Fruit fly (Drosophila melanogaster): ENCODE data around the gene Dysb.

Gene Dysb

DNA sequence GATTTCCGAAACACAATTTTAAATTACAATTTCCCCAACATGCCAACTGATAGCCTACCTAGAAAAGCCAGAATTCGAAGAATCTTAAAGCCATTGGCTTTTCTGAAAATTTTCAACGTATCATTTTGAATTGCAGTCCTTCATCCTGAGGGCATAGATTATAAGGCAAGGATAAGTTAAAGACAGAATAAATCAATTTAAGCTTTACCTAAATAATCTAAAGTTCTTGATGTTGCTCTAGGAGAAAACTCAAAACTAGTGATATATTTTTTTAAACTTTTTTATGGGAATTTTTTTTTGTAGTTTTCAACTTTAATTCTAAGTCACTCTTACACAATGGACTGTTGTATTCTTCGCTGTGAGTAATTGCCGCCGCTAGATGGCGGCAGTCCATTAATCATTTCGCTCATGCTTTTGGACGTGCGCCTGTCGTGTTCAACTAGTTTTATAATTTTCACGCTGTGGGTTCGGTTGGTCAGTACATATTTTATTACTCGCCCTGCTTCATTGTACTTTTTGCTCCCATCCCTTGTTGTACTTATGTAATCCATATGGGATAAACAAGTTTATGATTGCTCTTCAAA, 46.6 kb downstream of the Dysb start, which contains the start of gene COX6AL2:
TSS of gene COX6AL2 (minus strand) at position 51 of the 584 bp plus-strand sequence.
- TF ChIP-seq ranshi (GFP tag; IDR thresholded peaks at IDR 0.05) (0 out of 2 replicates have a peak, but pooled peaks have one; percentile 6), CTCF (GFP tag; optimal IDR thresholded peaks at IDR 0.05) (peak; percentile 83), ems (GFP tag; optimal IDR thresholded peaks at IDR 0.05) (no peak), lmd (GFP tag; IDR thresholded peaks at IDR 0.05) (0 out of 2 replicates have a peak, but pooled peaks have one; percentile 5)

DNA sequence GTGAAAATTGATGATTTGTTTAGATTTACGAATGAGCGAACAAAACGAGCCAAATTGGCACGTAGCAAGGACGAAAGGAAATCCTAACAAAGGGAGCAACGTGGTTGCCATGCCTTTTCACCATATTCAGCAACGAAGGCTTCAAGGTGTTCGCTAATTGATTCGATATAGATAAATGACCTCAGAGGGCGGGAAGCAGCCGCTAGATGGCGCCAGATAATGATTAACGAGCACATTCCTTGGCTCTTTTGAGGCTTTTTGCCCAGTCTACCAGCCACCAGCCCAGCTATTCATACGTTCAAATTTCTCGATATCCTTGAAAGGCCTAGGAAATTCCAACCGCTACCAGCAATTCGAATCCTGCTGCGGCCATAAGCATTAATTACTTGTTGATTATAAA, 48.9 kb downstream of the Dysb start:
- peak; percentile 77 for TF ChIP-seq CTCF (GFP tag; optimal IDR thresholded peaks at IDR 0.05)
- no peak for TF ChIP-seq Poxn (GFP tag; IDR thresholded peaks at IDR 0.05)
- TF ChIP-seq CG7963 (GFP tag; IDR thresholded peaks at IDR 0.05; ENCODE audit: partially characterized antibody) = 0 out of 3 replicates have a peak, but pooled peaks have one; percentile 22

DNA sequence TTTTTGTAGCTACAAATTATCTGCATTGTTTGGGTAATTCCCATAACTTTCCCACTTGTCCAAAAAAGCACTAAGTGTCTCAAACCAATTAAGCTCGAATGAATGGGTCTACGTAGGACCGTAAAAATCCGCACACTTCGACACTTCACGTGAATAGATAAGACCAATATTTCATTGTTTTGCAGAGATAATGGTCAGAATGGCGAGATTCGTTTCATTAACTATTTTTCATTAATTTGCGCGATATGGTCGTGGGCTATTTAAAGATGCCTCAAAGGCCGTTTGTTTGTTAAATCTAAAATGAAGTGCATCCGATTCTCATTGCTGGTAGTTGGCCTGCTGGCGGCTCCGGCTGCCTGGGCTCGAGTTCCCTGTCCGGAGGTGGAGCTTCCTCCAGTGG, 49.7 kb downstream of the Dysb start, which contains the start of gene CG6839:
TSS of gene CG6839 (plus strand) at position 301 of the 400 bp plus-strand sequence.
- no peak for TF ChIP-seq pho (GFP tag; optimal IDR thresholded peaks at IDR 0.05)
- peak; percentile 43 for TF ChIP-seq mirr (GFP tag; optimal IDR thresholded peaks at IDR 0.05)
- no peak for TF ChIP-seq BEAF-32 (GFP tag; optimal IDR thresholded peaks at IDR 0.05)
- TF ChIP-seq lola (GFP tag; optimal IDR thresholded peaks at IDR 0.05) = no peak
- no peak for TF ChIP-seq Camta (GFP tag; optimal IDR thresholded peaks at IDR 0.05)
- no peak for TF ChIP-seq CG18599 (GFP tag; optimal IDR thresholded peaks at IDR 0.05)
- no peak for TF ChIP-seq lov (optimal IDR thresholded peaks at IDR 0.05)
- no peak for TF ChIP-seq lov (GFP tag; IDR thresholded peaks at IDR 0.05)
- TF ChIP-seq cwo (GFP tag; optimal IDR thresholded peaks at IDR 0.05) = peak; percentile 18
- no peak for TF ChIP-seq CG11093 (GFP tag; IDR thresholded peaks at IDR 0.05)
- TF ChIP-seq Hey (tag; optimal IDR thresholded peaks at IDR 0.05) = peak; percentile 29
- no peak for TF ChIP-seq CG2116 (GFP tag; optimal IDR thresholded peaks at IDR 0.05)
- TF ChIP-seq klu (GFP tag; IDR thresholded peaks at IDR 0.05) = no peak
- TF ChIP-seq exex (tag; optimal IDR thresholded peaks at IDR 0.05) = peak; percentile 75
- TF ChIP-seq Dip2 (GFP tag; IDR thresholded peaks at IDR 0.05) = no peak
- no peak for TF ChIP-seq Atf3 (GFP tag; optimal IDR thresholded peaks at IDR 0.05)
- no peak for TF ChIP-seq CG8944 (GFP tag; optimal IDR thresholded peaks at IDR 0.05)
- no peak for TF ChIP-seq Mes4 (GFP tag; optimal IDR thresholded peaks at IDR 0.05)
- TF ChIP-seq CG2199 (GFP tag; IDR thresholded peaks at IDR 0.05) = no peak
- no peak for TF ChIP-seq nmo (GFP tag; optimal IDR thresholded peaks at IDR 0.05)
- TF ChIP-seq CG12236 (GFP tag; optimal IDR thresholded peaks at IDR 0.05) = no peak
- no peak for TF ChIP-seq sqz (GFP tag; optimal IDR thresholded peaks at IDR 0.05)
- no peak for TF ChIP-seq Xbp1 (GFP tag; optimal IDR thresholded peaks at IDR 0.05)
- TF ChIP-seq Optix (GFP tag; IDR thresholded peaks at IDR 0.05) = no peak
